Worm (Caenorhabditis elegans): ENCODE data around the gene ida-1.

- TF ChIP-seq flt-1 (GFP tag; IDR thresholded peaks at IDR 0.05) = no peak
- TF ChIP-seq pes-1 (GFP tag; IDR thresholded peaks at IDR 0.05) = no peak
- no peak for TF ChIP-seq ama-1 (optimal IDR thresholded peaks at IDR 0.05)
- TF ChIP-seq aly-1 (tag; optimal IDR thresholded peaks at IDR 0.05) = no peak
- TF ChIP-seq scrt-1 (GFP tag; IDR thresholded peaks at IDR 0.05) = no peak
- no peak for TF ChIP-seq ceh-36 (tag; optimal IDR thresholded peaks at IDR 0.05)
- TF ChIP-seq sea-1 (GFP tag; conservative IDR thresholded peaks at IDR 0.05) = no peak
- TF ChIP-seq tra-4 (tag; optimal IDR thresholded peaks at IDR 0.05) = no peak
These were observed at the start of gene ida-1 for ce11 chrIII:5755204-5755603.

Data from whole organism, early embryonic.